Worm (Caenorhabditis elegans) whole organism, L3 larva: Measurements from ENCODE around the gene enol-1.

ENCODE experiments used
- R02D3.7 ChIP-seq: fragments of 150-350 bp; optimal IDR thresholded peaks from 2 replicates; lab custom pipeline; 2014; ENCODE audit warnings: missing biosample characterization, missing genetic modification characterization
- ZK546.5 ChIP-seq: sonication (generic microtip); optimal IDR thresholded peaks from 2 replicates; lab custom pipeline; 2017; ENCODE audit warnings: missing biosample characterization, missing genetic modification characterization
- aly-2 ChIP-seq: fragments of 150-350 bp; optimal IDR thresholded peaks from 2 replicates; lab custom pipeline; 2014; ENCODE audit warnings: missing biosample characterization, missing genetic modification characterization
- ceh-28 ChIP-seq: fragments of 150-350 bp; optimal IDR thresholded peaks from 2 replicates; lab custom pipeline; 2014; ENCODE audit warnings: missing biosample characterization, missing genetic modification reagents, missing genetic modification characterization
- ceh-82 ChIP-seq: fragments of 150-350 bp; optimal IDR thresholded peaks from 2 replicates; lab custom pipeline; 2014; ENCODE audit warnings: missing biosample characterization, missing genetic modification characterization
- ceh-9 ChIP-seq: sonication (generic microtip); optimal IDR thresholded peaks from 2 replicates; lab custom pipeline; 2018; ENCODE audit warnings: missing biosample characterization, missing genetic modification characterization
- egl-27 ChIP-seq: sonication (generic microtip); optimal IDR thresholded peaks from 4 replicates; lab custom pipeline; 2017; ENCODE audit warnings: missing biosample characterization, missing genetic modification reagents, missing genetic modification characterization
- egl-5 ChIP-seq: fragments of 150-350 bp; optimal IDR thresholded peaks from 2 replicates; lab custom pipeline; 2017; ENCODE audit warnings: missing biosample characterization, missing genetic modification reagents, missing genetic modification characterization, inconsistent platforms
- elt-1 ChIP-seq: fragments of 150-350 bp; optimal IDR thresholded peaks from 2 replicates; lab custom pipeline; 2014; ENCODE audit warnings: missing biosample characterization, missing genetic modification characterization
- elt-2 ChIP-seq: sonication (generic microtip); optimal IDR thresholded peaks from 2 replicates; lab custom pipeline; 2016; ENCODE audit warnings: missing genetic modification reagents, mild to moderate bottlenecking, missing genetic modification characterization, missing compliant biosample characterization
- elt-3 ChIP-seq, 3 experiments: fragments of 150-350 bp in 1 of 3; sonication (generic microtip) in 2 of 3; optimal IDR thresholded peaks; 2 replicates in 2 of 3; 4 replicates in 1 of 3; lab custom pipeline; 2014 to 2017; ENCODE audit warnings: missing biosample characterization in 3 of 3, missing genetic modification characterization in 3 of 3
- eor-1 ChIP-seq, 2 experiments: fragments of 150-350 bp; optimal IDR thresholded peaks; 2 replicates each; lab custom pipeline; 2014 to 2018; ENCODE audit warnings: missing biosample characterization in 2 of 2, missing genetic modification characterization in 2 of 2
- fkh-10 ChIP-seq: sonication (generic microtip); optimal IDR thresholded peaks from 2 replicates; lab custom pipeline; 2017; ENCODE audit warnings: missing biosample characterization, missing genetic modification reagents, missing genetic modification characterization
- fos-1 ChIP-seq: fragments of 150-350 bp; optimal IDR thresholded peaks from 2 replicates; lab custom pipeline; 2014; ENCODE audit warnings: missing biosample characterization, missing genetic modification characterization
- lin-15B ChIP-seq: fragments of 150-350 bp; optimal IDR thresholded peaks from 2 replicates; lab custom pipeline; 2014; ENCODE audit warnings: missing biosample characterization, missing genetic modification characterization
- lin-39 ChIP-seq: fragments of 150-350 bp; optimal IDR thresholded peaks from 2 replicates; lab custom pipeline; 2018; ENCODE audit warnings: missing biosample characterization, missing genetic modification reagents, missing genetic modification characterization
- lsy-12 ChIP-seq: sonication (generic microtip); optimal IDR thresholded peaks from 2 replicates; lab custom pipeline; 2016; ENCODE audit warnings: mild to moderate bottlenecking, missing genetic modification characterization, missing compliant biosample characterization
- mml-1 ChIP-seq: fragments of 150-350 bp; sonication (generic microtip); optimal IDR thresholded peaks from 3 replicates; lab custom pipeline; 2014; ENCODE audit warnings: missing biosample characterization, missing genetic modification characterization
- nfya-1 ChIP-seq: sonication (generic microtip); optimal IDR thresholded peaks from 2 replicates; lab custom pipeline; 2017; ENCODE audit warnings: missing genetic modification characterization, mild to moderate bottlenecking, missing compliant biosample characterization, antibody characterized with exemption, moderate library complexity; ENCODE audit not compliant: insufficient read depth
- nhr-11 ChIP-seq: fragments of 150-350 bp; optimal IDR thresholded peaks from 2 replicates; lab custom pipeline; 2014; ENCODE audit warnings: missing biosample characterization, missing genetic modification characterization
- nhr-12 ChIP-seq: fragments of 150-350 bp; optimal IDR thresholded peaks from 2 replicates; lab custom pipeline; 2014; ENCODE audit warnings: missing biosample characterization, missing genetic modification characterization
- nhr-23 ChIP-seq: fragments of 150-350 bp; optimal IDR thresholded peaks from 2 replicates; lab custom pipeline; 2014; ENCODE audit warnings: missing biosample characterization, missing genetic modification reagents, missing genetic modification characterization
- nhr-25 ChIP-seq: sonication (generic microtip); optimal IDR thresholded peaks from 2 replicates; lab custom pipeline; 2017; ENCODE audit warnings: missing biosample characterization, missing genetic modification characterization
- nhr-67 ChIP-seq: fragments of 150-350 bp; optimal IDR thresholded peaks from 2 replicates; lab custom pipeline; 2014; ENCODE audit warnings: missing biosample characterization, missing genetic modification characterization
- pha-4 ChIP-seq: fragments of 150-350 bp; optimal IDR thresholded peaks from 2 replicates; lab custom pipeline; 2014; ENCODE audit warnings: missing biosample characterization, missing genetic modification reagents, missing genetic modification characterization
- pqm-1 ChIP-seq: fragments of 150-350 bp; optimal IDR thresholded peaks from 2 replicates; lab custom pipeline; 2017; ENCODE audit warnings: missing biosample characterization, missing genetic modification characterization, inconsistent platforms
- sea-2 ChIP-seq: fragments of 150-350 bp; sonication (generic microtip); optimal IDR thresholded peaks from 4 replicates; lab custom pipeline; 2014; ENCODE audit warnings: missing biosample characterization, missing genetic modification reagents, missing genetic modification characterization
- tbx-2 ChIP-seq: sonication (generic microtip); optimal IDR thresholded peaks from 2 replicates; lab custom pipeline; 2016; ENCODE audit warnings: mild to moderate bottlenecking, missing genetic modification characterization, missing compliant biosample characterization
- unc-62 ChIP-seq: fragments of 150-350 bp; sonication (generic microtip); optimal IDR thresholded peaks from 4 replicates; lab custom pipeline; 2014; ENCODE audit warnings: missing biosample characterization, missing genetic modification reagents, missing genetic modification characterization
- zag-1 ChIP-seq: fragments of 150-350 bp; optimal IDR thresholded peaks from 2 replicates; lab custom pipeline; 2014; ENCODE audit warnings: missing biosample characterization, missing genetic modification characterization
- ztf-11 ChIP-seq: fragments of 150-350 bp; optimal IDR thresholded peaks from 2 replicates; lab custom pipeline; 2014; ENCODE audit warnings: missing biosample characterization, missing genetic modification characterization
- ztf-4 ChIP-seq: fragments of 150-350 bp; optimal IDR thresholded peaks from 2 replicates; lab custom pipeline; 2014; ENCODE audit warnings: missing biosample characterization, missing genetic modification characterization

The enol-1 gene

DNA sequence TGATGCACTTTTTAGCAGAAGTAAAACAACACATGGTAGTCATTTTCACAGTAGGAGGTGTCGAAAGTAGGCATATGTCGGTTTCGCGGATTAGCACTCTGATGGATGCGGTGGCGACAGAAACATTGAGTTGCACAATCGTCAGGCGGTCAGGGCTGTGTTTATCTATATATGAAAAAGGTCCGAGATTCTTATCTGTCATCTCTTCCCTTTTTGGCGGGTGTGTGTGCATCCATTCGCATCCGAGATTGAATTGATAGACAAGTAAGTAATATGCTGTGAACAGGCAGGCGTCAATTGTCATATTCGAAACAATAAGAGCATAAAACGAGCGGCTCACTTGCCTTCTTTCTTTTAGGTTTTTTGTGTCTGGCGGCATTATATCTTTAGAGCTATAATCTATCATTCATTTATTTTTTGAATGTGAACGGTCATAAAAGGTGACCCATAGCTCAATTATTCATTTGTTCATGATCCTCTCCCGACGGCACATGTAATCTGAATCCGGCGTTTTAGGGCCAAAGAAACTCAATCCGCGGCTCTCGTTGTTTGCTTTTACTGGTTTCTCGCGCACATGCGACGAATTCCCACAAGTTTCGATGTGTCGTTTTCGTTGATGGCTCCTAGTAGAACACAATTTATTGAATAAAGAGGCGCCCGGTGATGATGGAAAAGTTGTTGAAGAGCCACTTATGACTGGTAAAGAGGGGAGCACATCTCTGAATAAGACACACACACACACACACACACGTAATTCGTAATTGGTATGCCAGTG, 32.0 kb upstream of the enol-1 start:
- no peak for TF ChIP-seq nhr-25 (tag; lab: Kevin White, UChicago)
- TF ChIP-seq unc-62 (GFP tag; lab: Kevin White, UChicago) = no peak
- no peak for TF ChIP-seq aly-2 (tag; lab: Kevin White, UChicago)
- no peak for TF ChIP-seq nhr-11 (tag; lab: Kevin White, UChicago)
- TF ChIP-seq zag-1 (tag; lab: Kevin White, UChicago) = no peak
- TF ChIP-seq ztf-4 (tag; lab: Kevin White, UChicago) = no peak
- no peak for TF ChIP-seq sea-2 (GFP tag; lab: Kevin White, UChicago)
- no peak for TF ChIP-seq nhr-12 (tag; lab: Kevin White, UChicago)
- no peak for TF ChIP-seq tbx-2 (tag; lab: Kevin White, UChicago)
- TF ChIP-seq nfya-1 (tag; lab: Kevin White, UChicago) = no peak
- TF ChIP-seq lsy-12 (tag; lab: Kevin White, UChicago) = no peak
- TF ChIP-seq elt-1 (tag; lab: Kevin White, UChicago) = no peak
- no peak for TF ChIP-seq eor-1 (tag; optimal IDR thresholded peaks at IDR 0.05; lab: Kevin White, UChicago)
- no peak for TF ChIP-seq mml-1 (tag; lab: Kevin White, UChicago)
- no peak for TF ChIP-seq egl-27 (tag; lab: Kevin White, UChicago)
- no peak for TF ChIP-seq lin-15B (tag; lab: Kevin White, UChicago)

DNA sequence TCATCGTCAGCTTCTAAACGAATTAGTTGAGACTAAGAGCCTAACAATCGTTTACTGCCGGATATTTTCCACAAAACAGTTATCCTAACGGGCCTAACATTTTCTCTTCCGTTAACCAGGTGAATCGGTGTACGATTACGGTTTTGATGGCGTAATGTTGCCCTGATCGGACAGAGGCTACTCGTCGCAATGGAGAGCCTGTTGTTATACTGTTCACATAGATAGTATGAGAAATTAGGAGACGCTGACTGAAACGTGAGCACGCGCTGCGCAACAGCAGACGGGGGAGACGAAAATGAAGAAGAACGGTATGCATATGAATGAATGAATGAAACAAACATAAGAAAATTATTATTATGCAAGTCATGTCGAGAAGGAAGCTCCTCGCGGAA, 31.4 kb upstream of the enol-1 start:
- no peak for TF ChIP-seq pha-4
- no peak for TF ChIP-seq elt-3 (tag; optimal IDR thresholded peaks at IDR 0.05; lab: Kevin White, UChicago)
- no peak for TF ChIP-seq lin-39 (tag; lab: Kevin White, UChicago)
- TF ChIP-seq tbx-2 (tag; lab: Kevin White, UChicago) = no peak
- no peak for TF ChIP-seq lin-15B (tag; lab: Kevin White, UChicago)
- no peak for TF ChIP-seq pqm-1 (tag; lab: Kevin White, UChicago)
- TF ChIP-seq nhr-25 (tag; lab: Kevin White, UChicago) = no peak
- no peak for TF ChIP-seq ceh-9
- TF ChIP-seq ceh-82 (tag; lab: Kevin White, UChicago) = no peak
- TF ChIP-seq fos-1 = no peak
- no peak for TF ChIP-seq aly-2 (tag; lab: Kevin White, UChicago)
- TF ChIP-seq nfya-1 (tag; lab: Kevin White, UChicago) = no peak
- TF ChIP-seq ceh-28 (tag; lab: Kevin White, UChicago) = no peak
- no peak for TF ChIP-seq R02D3.7 (tag; lab: Kevin White, UChicago)
- no peak for TF ChIP-seq nhr-23 (tag; lab: Kevin White, UChicago)
- TF ChIP-seq egl-5 (tag; lab: Kevin White, UChicago) = no peak

DNA sequence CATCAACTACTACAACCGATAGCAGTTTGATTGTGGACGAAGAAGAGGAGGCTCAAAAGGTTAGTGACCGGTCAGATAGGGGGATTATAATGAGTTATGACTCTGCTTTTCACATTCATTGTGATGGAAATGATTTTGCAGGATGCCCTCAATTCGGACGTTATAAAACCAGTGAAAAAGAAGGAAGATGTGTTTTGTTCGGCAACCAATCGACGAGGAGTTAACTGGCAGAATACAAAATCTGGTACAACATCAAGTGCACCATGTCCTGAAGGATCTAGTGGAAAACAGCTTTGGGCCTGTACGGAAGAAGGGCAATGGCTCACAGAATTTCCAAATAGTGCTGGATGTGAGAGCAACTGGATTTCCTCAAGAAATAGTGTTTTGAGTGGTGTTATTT, 26.9 kb upstream of the enol-1 start:
- TF ChIP-seq zag-1 (tag; lab: Kevin White, UChicago) (no peak), sea-2 (GFP tag; lab: Kevin White, UChicago) (no peak), fos-1 (no peak), nhr-11 (tag; lab: Kevin White, UChicago) (no peak), fkh-10 (GFP tag; lab: Kevin White, UChicago) (no peak), nhr-67 (tag; lab: Kevin White, UChicago) (no peak), elt-1 (tag; lab: Kevin White, UChicago) (no peak), pha-4 (no peak), mml-1 (tag; lab: Kevin White, UChicago) (no peak)

DNA sequence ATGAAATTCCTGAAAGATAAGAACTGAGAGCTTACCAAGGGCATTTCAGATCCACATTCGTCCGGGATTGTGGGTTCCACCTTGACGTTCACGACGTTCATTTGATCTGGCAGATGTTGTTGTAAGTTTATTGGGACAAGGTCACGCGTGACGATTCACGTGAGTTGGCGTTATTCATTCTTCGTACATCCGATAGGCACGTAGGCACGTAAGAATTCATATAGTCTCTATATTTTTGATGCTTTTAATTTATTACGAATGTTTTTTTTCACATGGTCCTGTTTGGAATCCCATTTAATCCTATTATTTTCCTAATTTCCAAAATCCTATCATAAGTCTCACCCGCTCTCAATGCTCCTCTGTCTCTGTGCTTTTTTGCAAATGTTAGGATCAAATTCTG, 18.9 kb upstream of the enol-1 start, which contains the start of gene B0457.4:
Gene B0457.4 (minus strand): TSS at position 101 of the 400 bp plus-strand sequence.
- TF ChIP-seq elt-2 (tag; lab: Kevin White, UChicago) = no peak
- no peak for TF ChIP-seq ZK546.5 (tag; lab: Kevin White, UChicago)
- no peak for TF ChIP-seq nhr-12 (tag; lab: Kevin White, UChicago)
- no peak for TF ChIP-seq nhr-25 (tag; lab: Kevin White, UChicago)

DNA sequence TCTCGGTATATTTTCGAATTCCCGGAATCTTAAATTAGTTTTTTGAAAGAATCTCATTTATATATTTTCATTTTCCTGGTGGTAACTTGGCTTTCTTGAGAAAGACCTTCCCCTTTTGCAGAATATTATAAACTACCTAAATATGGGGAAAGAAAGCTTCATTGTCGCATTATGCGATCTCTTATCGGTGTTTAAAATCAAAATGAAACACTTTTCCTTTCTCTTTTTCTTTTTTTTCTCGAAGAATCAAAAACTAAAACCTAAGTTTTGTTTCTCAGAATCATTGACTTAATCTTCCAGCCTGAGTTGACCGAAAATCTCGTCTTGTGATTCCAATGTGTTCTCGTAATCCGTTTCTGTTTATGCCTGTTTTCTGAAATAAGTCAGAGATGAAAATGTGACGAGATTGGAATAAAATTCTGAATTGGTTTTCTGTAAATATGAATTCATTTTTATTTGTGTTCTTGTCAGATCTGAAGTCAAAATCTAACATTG, 18.2 kb upstream of the enol-1 start:
- TF ChIP-seq ztf-11 (tag; lab: Kevin White, UChicago) = no peak
- peak; percentile 95 for TF ChIP-seq elt-1 (tag; lab: Kevin White, UChicago)
- TF ChIP-seq, all 47 proteins: peak for 1
